Worm (Caenorhabditis elegans) whole organism, young adult: ENCODE results near the gene C49F8.14.

Experiments used
- K11D2.4 ChIP-seq: fragments of 200-800 bp; sonication (Bioruptor generic); IDR thresholded peaks from 2 replicates; pipeline ENCODE4 v1.3.6; 2022; ENCODE audit warnings: missing genetic modification reagents, missing genetic modification characterization, missing compliant biosample characterization
- K12H6.12 ChIP-seq: fragments of 200-800 bp; sonication (Bioruptor generic); optimal IDR thresholded peaks from 2 replicates; lab custom pipeline; 2018; ENCODE audit warnings: mild to moderate bottlenecking, missing genetic modification characterization, missing compliant biosample characterization
- Y67H2A.10 ChIP-seq: fragments of 200-800 bp; sonication (Bioruptor generic); conservative IDR thresholded peaks from 2 replicates; pipeline ENCODE4 v1.3.6; 2022; ENCODE audit warnings: missing genetic modification reagents, missing genetic modification characterization, missing compliant biosample characterization
- ama-1 ChIP-seq, 3 experiments: fragments of 150-350 bp in 1 of 3; sonication (generic microtip) in 2 of 3; optimal IDR thresholded peaks; 2 replicates each; lab custom pipeline; 2014 to 2018; ENCODE audit warnings: missing biosample characterization in 2 of 3, missing genetic modification characterization in 2 of 3, missing genetic modification reagents in 2 of 3
- dpff-1 ChIP-seq: sonication (generic microtip); optimal IDR thresholded peaks from 2 replicates; lab custom pipeline; 2017; ENCODE audit warnings: mild to moderate bottlenecking, missing genetic modification characterization, missing compliant biosample characterization
- dpl-1 ChIP-seq: fragments of 150-350 bp; optimal IDR thresholded peaks from 2 replicates; lab custom pipeline; 2014; ENCODE audit warnings: missing biosample characterization, missing genetic modification reagents, missing genetic modification characterization
- ekl-4 ChIP-seq: fragments of 200-800 bp; sonication (Bioruptor generic); IDR thresholded peaks from 2 replicates; pipeline ENCODE4 v1.3.6; 2022; ENCODE audit warnings: missing genetic modification reagents, missing genetic modification characterization, missing compliant biosample characterization
- nhr-179 ChIP-seq: sonication (generic microtip); optimal IDR thresholded peaks from 2 replicates; lab custom pipeline; 2016; ENCODE audit warnings: mild to moderate bottlenecking, missing genetic modification characterization, missing compliant biosample characterization
- sdz-38 ChIP-seq: sonication (generic microtip); optimal IDR thresholded peaks from 2 replicates; lab custom pipeline; 2016; ENCODE audit warnings: missing genotype, missing genetic modification characterization, missing compliant biosample characterization
- snpc-1.1 ChIP-seq: sonication (generic microtip); optimal IDR thresholded peaks from 2 replicates; lab custom pipeline; 2017; ENCODE audit warnings: missing genetic modification characterization, mild to moderate bottlenecking, missing compliant biosample characterization, antibody characterized with exemption, moderate library complexity, missing genotype, missing genetic modification reagents; ENCODE audit not compliant: insufficient read depth
- snpc-4 ChIP-seq, 5 experiments: fragments of 150-350 bp in 1 of 5; sonication (generic microtip) in 4 of 5; optimal IDR thresholded peaks; 2 replicates each; lab custom pipeline; 2014 to 2018; ENCODE audit warnings: missing genetic modification characterization in 5 of 5, missing biosample characterization in 3 of 5, antibody characterized with exemption in 2 of 5, mild to moderate bottlenecking in 2 of 5, missing compliant biosample characterization in 2 of 5, missing genotype in 2 of 5, moderate library complexity in 2 of 5, missing genetic modification reagents in 1 of 5
- somi-1 ChIP-seq: fragments of 200-800 bp; sonication (Bioruptor generic); optimal IDR thresholded peaks from 2 replicates; lab custom pipeline; 2018; ENCODE audit warnings: mild to moderate bottlenecking, missing genetic modification characterization, missing compliant biosample characterization

DNA sequence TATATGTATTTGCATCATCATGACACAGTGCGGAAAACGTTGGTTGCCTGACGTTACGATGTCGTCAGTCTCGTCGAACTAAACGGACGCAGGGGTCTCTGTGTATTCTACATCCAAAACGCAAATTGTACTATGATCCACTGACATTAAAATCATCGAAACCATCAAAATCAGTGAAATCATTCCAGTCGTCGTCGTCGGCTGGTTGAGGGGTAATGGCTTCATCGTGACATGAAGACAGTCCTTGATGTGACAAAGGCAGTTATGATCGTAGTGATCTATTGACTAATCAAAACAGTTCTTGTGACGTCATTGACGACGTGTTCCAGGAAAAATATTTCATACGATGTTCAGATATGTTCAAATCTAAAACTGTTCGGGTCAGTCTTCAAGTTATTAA, 19.1 kb downstream of the C49F8.14 start:
- no peak for TF ChIP-seq nhr-179 (tag; lab: Kevin White, UChicago)
- no peak for TF ChIP-seq snpc-1.1
- TF ChIP-seq sdz-38 (tag; lab: Kevin White, UChicago), result no peak
- no peak for TF ChIP-seq somi-1 (GFP tag; lab: Kevin White, UChicago)
- TF ChIP-seq dpl-1 (GFP tag; lab: Kevin White, UChicago), result no peak
- no peak for TF ChIP-seq Y67H2A.10 (GFP tag; lab: Robert Waterston, UW)
- TF ChIP-seq ama-1 (optimal IDR thresholded peaks at IDR 0.05; lab: Kevin White, UChicago), result no peak
- no peak for TF ChIP-seq ama-1 (GFP tag; optimal IDR thresholded peaks at IDR 0.05; lab: Kevin White, UChicago)
- TF ChIP-seq K12H6.12 (tag; lab: Kevin White, UChicago), result no peak
- no peak for TF ChIP-seq dpff-1
- TF ChIP-seq ekl-4, result no peak
- TF ChIP-seq snpc-4 (GFP tag; optimal IDR thresholded peaks at IDR 0.05; lab: Kevin White, UChicago), result no peak
- no peak for TF ChIP-seq snpc-4 (tag; optimal IDR thresholded peaks at IDR 0.05; lab: Kevin White, UChicago)
- TF ChIP-seq K11D2.4 (GFP tag; lab: Robert Waterston, UW), result no peak
